Fruit fly (Drosophila melanogaster): ENCODE measurements around the gene INPP5E.

The INPP5E gene

dm6 chr3L:12328781-12329282, 51.4 kb downstream of the INPP5E start, which contains the start of gene Lmx1a (continued):
- TF ChIP-seq ci (GFP tag; IDR thresholded peaks at IDR 0.05) (0 out of 3 replicates have a peak, but pooled peaks have one; percentile 5), C15 (GFP tag; IDR thresholded peaks at IDR 0.05) (no peak), Trl (optimal IDR thresholded peaks at IDR 0.05) (peak; percentile 12 to 44), Trl (GFP tag; optimal IDR thresholded peaks at IDR 0.05) (no peak), CG6791 (GFP tag; IDR thresholded peaks at IDR 0.05; ENCODE audit: partially characterized antibody) (0 out of 3 replicates have a peak, but pooled peaks have one; percentile 23), Jarid2 (GFP tag; optimal IDR thresholded peaks at IDR 0.05) (no peak), btn (GFP tag; optimal IDR thresholded peaks at IDR 0.05) (no peak), nmo (GFP tag; optimal IDR thresholded peaks at IDR 0.05) (no peak), CG34422 (GFP tag; IDR thresholded peaks at IDR 0.05) (no peak), CG6254 (GFP tag; optimal IDR thresholded peaks at IDR 0.05) (no peak), CG15269 (tag; optimal IDR thresholded peaks at IDR 0.05) (no peak), CrebB (tag; optimal IDR thresholded peaks at IDR 0.05) (no peak), Fer1 (GFP tag; optimal IDR thresholded peaks at IDR 0.05) (no peak), tap (tag; optimal IDR thresholded peaks at IDR 0.05) (no peak), sens-2 (GFP tag; IDR thresholded peaks at IDR 0.05) (0 out of 2 replicates have a peak, but pooled peaks have one; percentile 35), dysf (GFP tag; IDR thresholded peaks at IDR 0.05) (no peak), CG2116 (GFP tag; optimal IDR thresholded peaks at IDR 0.05) (no peak), Ssrp (tag; optimal IDR thresholded peaks at IDR 0.05) (no peak), CG11398 (GFP tag; optimal IDR thresholded peaks at IDR 0.05) (no peak), peb (GFP tag; IDR thresholded peaks at IDR 0.05) (no peak), Meics (GFP tag; optimal IDR thresholded peaks at IDR 0.05) (no peak), lmd (GFP tag; IDR thresholded peaks at IDR 0.05) (no peak), CG4707 (GFP tag; optimal IDR thresholded peaks at IDR 0.05) (no peak), br (optimal IDR thresholded peaks at IDR 0.05) (no peak), dmrt11E (tag; optimal IDR thresholded peaks at IDR 0.05) (no peak), pnt (GFP tag; optimal IDR thresholded peaks at IDR 0.05) (no peak), Hr78 (GFP tag; optimal IDR thresholded peaks at IDR 0.05) (no peak), Mes4 (GFP tag; optimal IDR thresholded peaks at IDR 0.05) (no peak), CG10543 (GFP tag; optimal IDR thresholded peaks at IDR 0.05) (no peak), CG2712 (tag; optimal IDR thresholded peaks at IDR 0.05) (no peak), esg (GFP tag; conservative IDR thresholded peaks at IDR 0.05) (no peak), sqz (GFP tag; optimal IDR thresholded peaks at IDR 0.05) (peak; percentile 1), Oaz (GFP tag; IDR thresholded peaks at IDR 0.05) (no peak), CG13424 (tag; optimal IDR thresholded peaks at IDR 0.05) (no peak), CG13775 (GFP tag; optimal IDR thresholded peaks at IDR 0.05) (no peak), CG6272 (GFP tag; IDR thresholded peaks at IDR 0.05) (no peak), Lpt (GFP tag; optimal IDR thresholded peaks at IDR 0.05) (no peak), CG2875 (GFP tag; optimal IDR thresholded peaks at IDR 0.05) (no peak), CG3838 (GFP tag; optimal IDR thresholded peaks at IDR 0.05) (no peak), HLHmδ (GFP tag; optimal IDR thresholded peaks at IDR 0.05) (no peak), Dref (GFP tag; IDR thresholded peaks at IDR 0.05) (no peak), E2f1 (GFP tag; IDR thresholded peaks at IDR 0.05) (no peak), sc (optimal IDR thresholded peaks at IDR 0.05) (no peak), sc (GFP tag; optimal IDR thresholded peaks at IDR 0.05) (no peak), CG18011 (GFP tag; optimal IDR thresholded peaks at IDR 0.05) (no peak), CG16779 (GFP tag; IDR thresholded peaks at IDR 0.05) (no peak), Myb (GFP tag; optimal IDR thresholded peaks at IDR 0.05) (no peak), slbo (GFP tag; IDR thresholded peaks at IDR 0.05) (no peak), CG13624 (GFP tag; optimal IDR thresholded peaks at IDR 0.05) (no peak), trh (GFP tag; optimal IDR thresholded peaks at IDR 0.05) (no peak), Pdp1 (GFP tag; optimal IDR thresholded peaks at IDR 0.05) (no peak), Camta (GFP tag; optimal IDR thresholded peaks at IDR 0.05) (no peak)

Data from whole organism, embryonic.